Fruit fly (Drosophila melanogaster): ENCODE results near the gene nej.

nej gene

DNA sequence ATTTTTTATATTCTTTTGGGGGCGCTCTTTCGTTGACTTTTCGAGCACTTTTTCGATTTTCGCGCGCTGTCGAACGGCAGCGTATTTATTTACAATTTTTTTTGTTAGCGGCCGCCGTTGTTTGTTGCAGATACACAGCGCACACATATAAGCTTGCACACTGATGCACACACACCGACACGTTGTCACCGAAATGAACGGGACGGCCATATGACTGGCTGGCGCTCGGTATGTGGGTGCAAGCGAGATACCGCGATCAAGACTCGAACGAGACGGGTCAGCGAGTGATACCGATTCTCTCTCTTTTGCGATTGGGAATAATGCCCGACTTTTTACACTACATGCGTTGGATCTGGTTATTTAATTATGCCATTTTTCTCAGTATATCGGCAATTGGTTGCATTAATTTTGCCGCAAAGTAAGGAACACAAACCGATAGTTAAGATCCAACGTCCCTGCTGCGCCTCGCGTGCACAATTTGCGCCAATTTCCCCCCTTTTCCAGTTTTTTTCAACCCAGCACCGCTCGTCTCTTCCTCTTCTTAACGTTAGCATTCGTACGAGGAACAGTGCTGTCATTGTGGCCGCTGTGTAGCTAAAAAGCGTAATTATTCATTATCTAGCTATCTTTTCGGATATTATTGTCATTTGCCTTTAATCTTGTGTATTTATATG lies at the start of gene nej:
nej (minus strand) TSS at position 521 of the 674 bp plus-strand sequence.
- TF ChIP-seq gl (tag; optimal IDR thresholded peaks at IDR 0.05), result no peak
- TF ChIP-seq CG14655 (GFP tag; optimal IDR thresholded peaks at IDR 0.05), result no peak
- TF ChIP-seq CG15710 (tag; optimal IDR thresholded peaks at IDR 0.05), result no peak

dm6 chrX:9734808-9735207 lies 47.9 kb upstream of the nej start:
- no peak for TF ChIP-seq CG32121 (GFP tag; IDR thresholded peaks at IDR 0.05)
- no peak for TF ChIP-seq CG4496 (GFP tag; IDR thresholded peaks at IDR 0.05)
- no peak for TF ChIP-seq CG14655 (GFP tag; optimal IDR thresholded peaks at IDR 0.05)
- TF ChIP-seq fd96Ca (GFP tag; IDR thresholded peaks at IDR 0.05), result no peak
- TF ChIP-seq CG8301 (tag; optimal IDR thresholded peaks at IDR 0.05), result no peak
- TF ChIP-seq D1 (tag; optimal IDR thresholded peaks at IDR 0.05), result no peak
- no peak for TF ChIP-seq EcR (GFP tag; optimal IDR thresholded peaks at IDR 0.05)
- TF ChIP-seq Snoo (tag; optimal IDR thresholded peaks at IDR 0.05), result no peak
- no peak for TF ChIP-seq rn (GFP tag; IDR thresholded peaks at IDR 0.05)
- no peak for TF ChIP-seq Pif1A (GFP tag; optimal IDR thresholded peaks at IDR 0.05)
- TF ChIP-seq CG34367 (tag; optimal IDR thresholded peaks at IDR 0.05), result no peak
- no peak for TF ChIP-seq CG15710 (tag; optimal IDR thresholded peaks at IDR 0.05)
- TF ChIP-seq CG13204 (GFP tag; optimal IDR thresholded peaks at IDR 0.05), result no peak
- no peak for TF ChIP-seq CG10348 (GFP tag; IDR thresholded peaks at IDR 0.05)
- TF ChIP-seq CG12605 (GFP tag; IDR thresholded peaks at IDR 0.05), result no peak
- no peak for TF ChIP-seq CG8159 (tag; optimal IDR thresholded peaks at IDR 0.05)
- TF ChIP-seq CG17806 (tag; optimal IDR thresholded peaks at IDR 0.05), result no peak
- no peak for TF ChIP-seq CG9948 (tag; optimal IDR thresholded peaks at IDR 0.05)
- no peak for TF ChIP-seq Pif1B (GFP tag; optimal IDR thresholded peaks at IDR 0.05)

- no peak for TF ChIP-seq CG8159 (tag; optimal IDR thresholded peaks at IDR 0.05)
- TF ChIP-seq Ets98B (GFP tag; IDR thresholded peaks at IDR 0.05), result no peak
- TF ChIP-seq CG4496 (GFP tag; IDR thresholded peaks at IDR 0.05), result no peak
- no peak for TF ChIP-seq CG17806 (tag; optimal IDR thresholded peaks at IDR 0.05)
- no peak for TF ChIP-seq CG32121 (GFP tag; IDR thresholded peaks at IDR 0.05)
- TF ChIP-seq rn (GFP tag; IDR thresholded peaks at IDR 0.05), result no peak
- TF ChIP-seq Pif1A (GFP tag; optimal IDR thresholded peaks at IDR 0.05), result no peak
- TF ChIP-seq EcR (GFP tag; optimal IDR thresholded peaks at IDR 0.05), result no peak
- TF ChIP-seq Snoo (tag; optimal IDR thresholded peaks at IDR 0.05), result no peak
- no peak for TF ChIP-seq CG34367 (tag; optimal IDR thresholded peaks at IDR 0.05)
- TF ChIP-seq CG13204 (GFP tag; optimal IDR thresholded peaks at IDR 0.05), result no peak
- no peak for TF ChIP-seq CG14655 (GFP tag; optimal IDR thresholded peaks at IDR 0.05)
- no peak for TF ChIP-seq fd96Ca (GFP tag; IDR thresholded peaks at IDR 0.05)
- TF ChIP-seq CG8301 (tag; optimal IDR thresholded peaks at IDR 0.05), result no peak
- TF ChIP-seq Pif1B (GFP tag; optimal IDR thresholded peaks at IDR 0.05), result no peak
Observed at dm6 chrX:9733189-9733588, 46.3 kb upstream of the nej start.

- TF ChIP-seq Pif1A (GFP tag; optimal IDR thresholded peaks at IDR 0.05), result no peak
Observed at dm6 chrX:9731515-9731914, 44.6 kb upstream of the nej start.

- no peak for TF ChIP-seq CG13204 (GFP tag; optimal IDR thresholded peaks at IDR 0.05)
Observed at dm6 chrX:9729013-9730002, 42.4 kb upstream of the nej start, which contains the start of gene Sp1. Gene Sp1, plus strand, starts transcription at chrX:9729648.

DNA sequence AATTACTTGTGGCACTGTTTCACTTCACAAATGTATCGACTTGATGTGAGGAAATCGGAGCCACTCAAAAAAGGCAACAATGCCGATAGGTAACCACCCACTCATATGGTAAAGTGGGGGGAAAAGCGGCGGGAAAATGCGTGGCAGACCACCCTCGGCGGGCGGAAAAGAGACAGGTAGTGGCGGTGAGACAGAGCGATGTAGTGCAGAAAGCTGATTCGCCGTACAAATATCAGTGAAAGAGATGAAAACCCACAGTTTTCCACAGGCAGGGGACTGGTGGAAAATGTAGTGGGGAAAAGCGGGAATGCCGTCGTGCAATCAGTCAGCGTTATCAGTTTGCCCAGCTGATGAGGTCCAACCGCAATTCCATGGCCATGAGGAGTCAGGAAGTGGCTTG lies 40.4 kb upstream of the nej start:
- TF ChIP-seq CG17806 (tag; optimal IDR thresholded peaks at IDR 0.05) (no peak), CG10348 (GFP tag; IDR thresholded peaks at IDR 0.05) (no peak), D1 (tag; optimal IDR thresholded peaks at IDR 0.05) (no peak), Pif1B (GFP tag; optimal IDR thresholded peaks at IDR 0.05) (no peak), rn (GFP tag; IDR thresholded peaks at IDR 0.05) (no peak), CG9948 (tag; optimal IDR thresholded peaks at IDR 0.05) (no peak), CG12605 (GFP tag; IDR thresholded peaks at IDR 0.05) (no peak), CG32121 (GFP tag; IDR thresholded peaks at IDR 0.05) (no peak), CG8301 (tag; optimal IDR thresholded peaks at IDR 0.05) (no peak), Ets98B (GFP tag; IDR thresholded peaks at IDR 0.05) (no peak), fd96Ca (GFP tag; IDR thresholded peaks at IDR 0.05) (no peak), EcR (GFP tag; optimal IDR thresholded peaks at IDR 0.05) (no peak), gl (tag; optimal IDR thresholded peaks at IDR 0.05) (no peak), CG13204 (GFP tag; optimal IDR thresholded peaks at IDR 0.05) (no peak), Snoo (tag; optimal IDR thresholded peaks at IDR 0.05) (no peak), Pif1A (GFP tag; optimal IDR thresholded peaks at IDR 0.05) (no peak), CG4496 (GFP tag; IDR thresholded peaks at IDR 0.05) (no peak), CG14655 (GFP tag; optimal IDR thresholded peaks at IDR 0.05) (no peak)
